Worm (Caenorhabditis elegans) whole organism, L1 larva: Measurements from ENCODE around the gene Y40C5A.4.
A peak's percentile ranks its signal among the peaks of the same experiment; 100 is the strongest.

Source experiments
- C04F5.9 ChIP-seq: sonication (generic microtip); optimal IDR thresholded peaks from 2 replicates; lab custom pipeline; 2016; ENCODE audit warnings: missing genetic modification characterization, missing compliant biosample characterization
- C16A3.4 ChIP-seq: fragments of 150-350 bp; optimal IDR thresholded peaks from 2 replicates; lab custom pipeline; 2014; ENCODE audit warnings: missing biosample characterization, missing genetic modification characterization
- C34B4.2 ChIP-seq: sonication (generic microtip); optimal IDR thresholded peaks from 2 replicates; lab custom pipeline; 2017; ENCODE audit warnings: mild to moderate bottlenecking, missing genetic modification characterization, missing compliant biosample characterization
- F16B12.6 ChIP-seq: fragments of 150-350 bp; optimal IDR thresholded peaks from 2 replicates; lab custom pipeline; 2014; ENCODE audit warnings: missing biosample characterization, missing genetic modification characterization
- Y116A8C.19 ChIP-seq: sonication (generic microtip); optimal IDR thresholded peaks from 2 replicates; lab custom pipeline; 2016; ENCODE audit warnings: missing compliant biosample characterization, missing genetic modification characterization, borderline replicate concordance
- aha-1 ChIP-seq: fragments of 150-350 bp; optimal IDR thresholded peaks from 2 replicates; lab custom pipeline; 2014; ENCODE audit warnings: missing biosample characterization, missing genetic modification characterization
- alr-1 ChIP-seq: fragments of 200-800 bp; sonication (Bioruptor generic); optimal IDR thresholded peaks from 2 replicates; lab custom pipeline; 2018; ENCODE audit warnings: borderline replicate concordance, mild to moderate bottlenecking, missing genetic modification characterization, missing compliant biosample characterization
- aly-2 ChIP-seq: fragments of 150-350 bp; optimal IDR thresholded peaks from 2 replicates; lab custom pipeline; 2014; ENCODE audit warnings: missing biosample characterization, missing genetic modification characterization
- ceh-63 ChIP-seq: fragments of 200-800 bp; sonication (Bioruptor generic); optimal IDR thresholded peaks from 2 replicates; lab custom pipeline; 2018; ENCODE audit warnings: mild to moderate bottlenecking, missing genetic modification characterization, missing compliant biosample characterization
- ceh-8 ChIP-seq: fragments of 200-800 bp; sonication (Bioruptor generic); optimal IDR thresholded peaks from 2 replicates; lab custom pipeline; 2018; ENCODE audit warnings: mild to moderate bottlenecking, missing genetic modification characterization, moderate library complexity, missing compliant biosample characterization
- ces-1 ChIP-seq: fragments of 150-350 bp; optimal IDR thresholded peaks from 2 replicates; lab custom pipeline; 2014; ENCODE audit warnings: missing biosample characterization, missing genetic modification reagents, missing genetic modification characterization
- dsc-1 ChIP-seq: sonication (generic microtip); optimal IDR thresholded peaks from 2 replicates; lab custom pipeline; 2016; ENCODE audit warnings: mild to moderate bottlenecking, missing genetic modification characterization, missing compliant biosample characterization
- efl-1 ChIP-seq, 4 experiments: fragments of 150-350 bp; optimal IDR thresholded peaks in 3 of 4; peaks in 1 of 4; 1 replicate in 1 of 4; 2 replicates in 3 of 4; lab custom pipeline; 2014; ENCODE audit warnings: missing biosample characterization in 2 of 4, missing genetic modification characterization in 2 of 4, missing genetic modification reagents in 2 of 4
- egl-13 ChIP-seq: sonication (generic microtip); optimal IDR thresholded peaks from 2 replicates; lab custom pipeline; 2016; ENCODE audit warnings: missing genotype, missing genetic modification reagents, missing genetic modification characterization, missing compliant biosample characterization
- egl-27 ChIP-seq, 2 experiments: fragments of 150-350 bp in 1 of 2; sonication (generic microtip); optimal IDR thresholded peaks; 3 replicates each; lab custom pipeline; 2017 to 2018; ENCODE audit warnings: missing biosample characterization in 2 of 2, missing genetic modification characterization in 2 of 2, missing genetic modification reagents in 2 of 2
- fkh-10 ChIP-seq: sonication (generic microtip); optimal IDR thresholded peaks from 2 replicates; lab custom pipeline; 2017; ENCODE audit warnings: missing biosample characterization, missing genetic modification reagents, missing genetic modification characterization
- fkh-4 ChIP-seq: sonication (generic microtip); optimal IDR thresholded peaks from 2 replicates; lab custom pipeline; 2016; ENCODE audit warnings: missing compliant biosample characterization, missing genetic modification characterization, borderline replicate concordance
- fos-1 ChIP-seq: fragments of 150-350 bp; optimal IDR thresholded peaks from 2 replicates; lab custom pipeline; 2014; ENCODE audit warnings: missing biosample characterization, missing genetic modification characterization
- hpl-2 ChIP-seq: fragments of 150-350 bp; optimal IDR thresholded peaks from 2 replicates; lab custom pipeline; 2014; ENCODE audit warnings: missing biosample characterization, missing genetic modification reagents, missing genetic modification characterization
- irx-1 ChIP-seq: sonication (generic microtip); optimal IDR thresholded peaks from 2 replicates; lab custom pipeline; 2016; ENCODE audit warnings: missing genetic modification characterization, missing compliant biosample characterization
- isw-1 ChIP-seq: fragments of 200-800 bp; sonication (Bioruptor generic); IDR thresholded peaks from 2 replicates; pipeline ENCODE4 v1.3.6; 2022; ENCODE audit warnings: missing genetic modification characterization, missing compliant biosample characterization
- lin-13 ChIP-seq: fragments of 150-350 bp; optimal IDR thresholded peaks from 2 replicates; lab custom pipeline; 2014; ENCODE audit warnings: missing biosample characterization, missing genetic modification reagents, missing genetic modification characterization
- lin-35 ChIP-seq, 2 experiments: fragments of 150-350 bp; optimal IDR thresholded peaks; 2 replicates each; lab custom pipeline; 2014; ENCODE audit warnings: missing biosample characterization in 2 of 2, missing genetic modification characterization in 2 of 2, missing genetic modification reagents in 2 of 2
- mef-2 ChIP-seq: fragments of 150-350 bp; optimal IDR thresholded peaks from 2 replicates; lab custom pipeline; 2014; ENCODE audit warnings: missing biosample characterization, missing genetic modification characterization
- mep-1 ChIP-seq: fragments of 150-350 bp; optimal IDR thresholded peaks from 2 replicates; lab custom pipeline; 2014; ENCODE audit warnings: missing biosample characterization, missing genetic modification characterization
- nhr-11 ChIP-seq: fragments of 150-350 bp; optimal IDR thresholded peaks from 2 replicates; lab custom pipeline; 2014; ENCODE audit warnings: missing biosample characterization, missing genetic modification characterization
- nhr-237 ChIP-seq: fragments of 150-350 bp; optimal IDR thresholded peaks from 2 replicates; lab custom pipeline; 2014; ENCODE audit warnings: missing biosample characterization, missing genetic modification characterization
- nhr-28 ChIP-seq: fragments of 150-350 bp; optimal IDR thresholded peaks from 2 replicates; lab custom pipeline; 2014; ENCODE audit warnings: missing biosample characterization, missing genetic modification characterization
- nhr-84 ChIP-seq: sonication (generic microtip); optimal IDR thresholded peaks from 2 replicates; lab custom pipeline; 2017; ENCODE audit warnings: missing biosample characterization, missing genetic modification characterization
- nhr-85 ChIP-seq: sonication (generic microtip); peaks from one replicate; lab custom pipeline; 2016; ENCODE audit warnings: missing genetic modification characterization, inconsistent platforms, missing compliant biosample characterization
- nhr-90 ChIP-seq: sonication (generic microtip); optimal IDR thresholded peaks from 2 replicates; lab custom pipeline; 2016; ENCODE audit warnings: mild to moderate bottlenecking, missing genetic modification characterization, missing compliant biosample characterization; ENCODE audit not compliant: poor library complexity
- pqm-1 ChIP-seq: sonication (generic microtip); optimal IDR thresholded peaks from 3 replicates; lab custom pipeline; 2017; ENCODE audit warnings: missing biosample characterization, missing genetic modification characterization
- skn-1 ChIP-seq: fragments of 150-350 bp; optimal IDR thresholded peaks from 2 replicates; lab custom pipeline; 2014; ENCODE audit warnings: missing biosample characterization, missing genetic modification characterization
- sup-37 ChIP-seq: fragments of 200-800 bp; sonication (Bioruptor generic); optimal IDR thresholded peaks from 2 replicates; lab custom pipeline; 2018; ENCODE audit warnings: mild to moderate bottlenecking, missing genetic modification characterization, missing compliant biosample characterization
- swsn-7 ChIP-seq: sonication (generic microtip); optimal IDR thresholded peaks from 2 replicates; lab custom pipeline; 2016; ENCODE audit warnings: missing genetic modification characterization, missing compliant biosample characterization
- tlp-1 ChIP-seq: fragments of 150-350 bp; optimal IDR thresholded peaks from 2 replicates; lab custom pipeline; 2014; ENCODE audit warnings: missing biosample characterization, missing genetic modification characterization
- unc-130 ChIP-seq: fragments of 150-350 bp; optimal IDR thresholded peaks from 2 replicates; lab custom pipeline; 2017; ENCODE audit warnings: missing biosample characterization, missing genetic modification characterization, inconsistent platforms
- unc-30 ChIP-seq: sonication (generic microtip); optimal IDR thresholded peaks from 2 replicates; lab custom pipeline; 2017; ENCODE audit warnings: missing biosample characterization, missing genetic modification characterization
- unc-86 ChIP-seq: sonication (generic microtip); optimal IDR thresholded peaks from 2 replicates; lab custom pipeline; 2016; ENCODE audit warnings: missing genetic modification characterization, missing compliant biosample characterization
- xbp-1 ChIP-seq: sonication (generic microtip); optimal IDR thresholded peaks from 2 replicates; lab custom pipeline; 2016; ENCODE audit warnings: missing genetic modification characterization, missing compliant biosample characterization
- zag-1 ChIP-seq: fragments of 150-350 bp; optimal IDR thresholded peaks from 2 replicates; lab custom pipeline; 2014; ENCODE audit warnings: missing biosample characterization, missing genetic modification characterization
- ztf-4 ChIP-seq: fragments of 150-350 bp; optimal IDR thresholded peaks from 2 replicates; lab custom pipeline; 2014; ENCODE audit warnings: missing biosample characterization, missing genetic modification characterization

The Y40C5A.4 gene

DNA sequence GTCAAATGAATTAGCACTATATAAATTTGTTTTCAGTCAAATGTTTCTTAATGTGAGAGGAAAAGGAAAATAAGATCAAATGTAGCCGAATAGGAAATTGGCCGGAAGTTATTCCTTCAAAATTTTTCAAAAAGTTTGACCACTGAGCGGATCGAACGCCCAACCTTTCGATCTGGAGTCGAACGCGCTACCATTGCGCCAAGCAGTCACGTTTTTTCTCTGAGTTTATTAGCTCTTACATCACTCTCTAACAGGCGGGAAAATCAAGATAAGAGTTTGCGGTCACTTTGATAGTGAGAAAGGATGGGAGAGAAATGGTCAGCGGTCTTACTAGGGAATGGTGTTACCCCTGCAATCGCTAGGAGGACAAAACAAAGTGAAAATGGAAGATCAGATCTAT, 20.9 kb downstream of the Y40C5A.4 start (continued):
- TF ChIP-seq lin-13 (GFP tag; lab: Kevin White, UChicago) (no peak), aha-1 (tag; lab: Kevin White, UChicago) (no peak), nhr-90 (peak; percentile 51), fkh-4 (tag; lab: Kevin White, UChicago) (no peak), isw-1 (no peak), nhr-28 (tag; lab: Kevin White, UChicago) (no peak), ceh-8 (GFP tag; lab: Kevin White, UChicago) (no peak), tlp-1 (tag; lab: Kevin White, UChicago) (no peak), dsc-1 (tag; lab: Kevin White, UChicago) (no peak), ceh-63 (GFP tag; lab: Kevin White, UChicago) (no peak), fos-1 (tag; lab: Kevin White, UChicago) (no peak), aly-2 (tag; lab: Kevin White, UChicago) (no peak), C34B4.2 (tag; lab: Kevin White, UChicago) (no peak), ztf-4 (tag; lab: Kevin White, UChicago) (no peak), hpl-2 (GFP tag; lab: Kevin White, UChicago) (no peak), egl-27 (tag; optimal IDR thresholded peaks at IDR 0.05; lab: Kevin White, UChicago) (no peak), nhr-84 (tag; lab: Kevin White, UChicago) (no peak), irx-1 (no peak), C16A3.4 (peak; percentile 6), swsn-7 (tag; lab: Kevin White, UChicago) (peak; percentile 12), nhr-11 (no peak), mef-2 (tag; lab: Kevin White, UChicago) (no peak), fkh-10 (GFP tag; lab: Kevin White, UChicago) (no peak), skn-1 (tag; lab: Kevin White, UChicago) (peak; percentile 4), unc-86 (tag; lab: Kevin White, UChicago) (no peak), nhr-85 (tag; lab: Kevin White, UChicago) (peak; percentile 48), pqm-1 (tag; lab: Kevin White, UChicago) (no peak), C04F5.9 (no peak), unc-130 (tag; lab: Kevin White, UChicago) (no peak), F16B12.6 (no peak), nhr-237 (tag; lab: Kevin White, UChicago) (no peak), sup-37 (GFP tag; lab: Kevin White, UChicago) (no peak), lin-35 (GFP tag; optimal IDR thresholded peaks at IDR 0.05; lab: Kevin White, UChicago) (peak; percentile 15 to 66), mep-1 (no peak)
- TF ChIP-seq, all 84 proteins: peak for 14

DNA sequence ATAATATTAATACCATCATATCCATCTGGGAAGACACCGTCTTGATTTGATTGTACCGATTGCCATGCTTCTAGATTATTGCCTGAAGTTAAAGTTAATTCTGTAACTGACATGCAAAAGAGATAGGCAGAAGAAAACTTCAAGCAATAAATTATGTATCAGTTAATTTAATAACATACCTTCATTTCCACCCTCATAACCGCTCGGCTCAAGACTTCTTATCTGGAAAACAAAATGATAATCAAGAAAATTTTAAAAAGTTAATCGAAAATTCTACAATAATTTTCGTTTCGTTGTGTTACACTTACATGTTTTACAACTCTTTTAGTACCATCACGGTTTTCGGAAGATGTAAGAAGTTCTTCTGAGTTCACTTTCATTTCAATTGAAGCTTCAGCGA, 22.8 kb downstream of the Y40C5A.4 start:
- TF ChIP-seq mep-1 (no peak), isw-1 (no peak), nhr-237 (tag; lab: Kevin White, UChicago) (no peak), nhr-90 (no peak), efl-1 (optimal IDR thresholded peaks at IDR 0.05; lab: Kevin White, UChicago) (no peak), efl-1 (GFP tag; optimal IDR thresholded peaks at IDR 0.05 in 1 of 2; lab: Kevin White, UChicago) (peak in 1 of 2 experiments; percentile 57)
- TF ChIP-seq, all 84 proteins: peak for 1

DNA sequence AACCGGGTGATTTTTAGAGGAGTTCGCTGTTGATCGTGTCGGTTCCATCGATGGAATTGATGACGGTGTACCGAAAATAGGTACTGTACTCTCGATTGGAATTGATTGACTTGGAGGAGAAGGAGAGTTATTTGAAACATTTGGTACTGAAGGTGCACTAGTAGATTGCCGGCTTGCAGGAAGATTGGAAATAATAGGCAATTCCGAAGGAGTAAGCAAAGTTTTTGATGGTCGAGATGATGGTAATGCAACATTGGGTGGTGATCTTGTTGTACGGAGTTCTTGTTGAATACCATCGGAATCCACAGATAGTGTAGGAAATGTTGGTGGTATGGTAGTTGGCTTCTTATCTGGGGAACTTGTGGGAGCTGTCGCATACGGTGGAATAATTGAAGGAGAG, 25.8 kb downstream of the Y40C5A.4 start:
- TF ChIP-seq pqm-1 (tag; lab: Kevin White, UChicago), result no peak
- no peak for TF ChIP-seq unc-30 (tag; lab: Kevin White, UChicago)
- TF ChIP-seq swsn-7 (tag; lab: Kevin White, UChicago), result no peak
- no peak for TF ChIP-seq alr-1 (tag; lab: Kevin White, UChicago)
- TF ChIP-seq skn-1 (tag; lab: Kevin White, UChicago), result no peak
- no peak for TF ChIP-seq egl-13 (tag; lab: Kevin White, UChicago)
- no peak for TF ChIP-seq xbp-1 (tag; lab: Kevin White, UChicago)
- TF ChIP-seq zag-1 (tag; lab: Kevin White, UChicago), result no peak
- TF ChIP-seq ces-1 (GFP tag; lab: Kevin White, UChicago), result no peak
- no peak for TF ChIP-seq Y116A8C.19 (tag; lab: Kevin White, UChicago)
- TF ChIP-seq, all 84 proteins: peak for 0
